Fruit fly (Drosophila melanogaster): ENCODE data around the gene CG15743.
A peak's percentile ranks its signal among the peaks of the same experiment; 100 is the strongest.

CG15743 gene

dm6 chrX:13332702-13333243 is 47.3 kb downstream of the CG15743 start (continued):
- TF ChIP-seq ss (GFP tag; optimal IDR thresholded peaks at IDR 0.05) (peak; percentile 23 to 35), CG11762 (GFP tag; optimal IDR thresholded peaks at IDR 0.05; ENCODE audit: insufficient read depth) (no peak), Eip93F (GFP tag; optimal IDR thresholded peaks at IDR 0.05) (no peak), acj6 (GFP tag; optimal IDR thresholded peaks at IDR 0.05) (peak; percentile 40), CG34406 (GFP tag; optimal IDR thresholded peaks at IDR 0.05) (no peak), CG8632 (GFP tag; optimal IDR thresholded peaks at IDR 0.05) (peak; percentile 0), cyc (GFP tag; optimal IDR thresholded peaks at IDR 0.05) (peak; percentile 44), CG7368 (GFP tag; optimal IDR thresholded peaks at IDR 0.05) (peak; percentile 28), CG32006 (GFP tag; optimal IDR thresholded peaks at IDR 0.05) (peak; percentile 82), CG4318 (GFP tag; optimal IDR thresholded peaks at IDR 0.05) (peak; percentile 41), CG3919 (GFP tag; optimal IDR thresholded peaks at IDR 0.05) (peak; percentile 44), Smox (GFP tag; optimal IDR thresholded peaks at IDR 0.05) (peak; percentile 17), CG11902 (GFP tag; optimal IDR thresholded peaks at IDR 0.05) (no peak), esn (GFP tag; optimal IDR thresholded peaks at IDR 0.05) (peak; percentile 49), salr (GFP tag; optimal IDR thresholded peaks at IDR 0.05) (peak in 1 of 2 experiments; percentile 62), CG6792 (GFP tag; optimal IDR thresholded peaks at IDR 0.05) (peak; percentile 28), pdm3 (GFP tag; optimal IDR thresholded peaks at IDR 0.05) (peak; percentile 42)

- no peak for TF ChIP-seq achi (GFP tag; optimal IDR thresholded peaks at IDR 0.05)
- peak; percentile 24; the same call in 1 of the 2 replicates for TF ChIP-seq CG15336 (GFP tag; IDR thresholded peaks at IDR 0.05)
- peak; percentile 29 for TF ChIP-seq topi (GFP tag; optimal IDR thresholded peaks at IDR 0.05)
- peak; percentile 33 for TF ChIP-seq Sox14 (GFP tag; optimal IDR thresholded peaks at IDR 0.05)
- peak; percentile 40 for TF ChIP-seq lz (GFP tag; optimal IDR thresholded peaks at IDR 0.05)
- no peak for TF ChIP-seq acj6 (GFP tag; optimal IDR thresholded peaks at IDR 0.05)
- TF ChIP-seq Eip93F (GFP tag; optimal IDR thresholded peaks at IDR 0.05), result no peak
- TF ChIP-seq CG6792 (GFP tag; optimal IDR thresholded peaks at IDR 0.05), result no peak
- no peak for TF ChIP-seq CG6854 (GFP tag; optimal IDR thresholded peaks at IDR 0.05)
- no peak for TF ChIP-seq CG6276 (GFP tag; optimal IDR thresholded peaks at IDR 0.05)
- no peak for TF ChIP-seq Hr4 (GFP tag; optimal IDR thresholded peaks at IDR 0.05)
- TF ChIP-seq net (GFP tag; optimal IDR thresholded peaks at IDR 0.05), result no peak
- TF ChIP-seq Eip78C (GFP tag), result peak; percentile 39
- no peak for TF ChIP-seq Gug (GFP tag; IDR thresholded peaks at IDR 0.05)
- TF ChIP-seq CG7368 (GFP tag; optimal IDR thresholded peaks at IDR 0.05), result no peak
- no peak for TF ChIP-seq fd85E (GFP tag; optimal IDR thresholded peaks at IDR 0.05)
- no peak for TF ChIP-seq Hr39 (GFP tag; optimal IDR thresholded peaks at IDR 0.05)
- no peak for TF ChIP-seq CG1621 (tag; optimal IDR thresholded peaks at IDR 0.05)
- no peak for TF ChIP-seq Ets96B (tag; optimal IDR thresholded peaks at IDR 0.05)
- no peak for TF ChIP-seq Eip75B (GFP tag; optimal IDR thresholded peaks at IDR 0.05)
- no peak for TF ChIP-seq spab (GFP tag; optimal IDR thresholded peaks at IDR 0.05)
- TF ChIP-seq fkh (GFP tag; optimal IDR thresholded peaks at IDR 0.05), result no peak
- no peak for TF ChIP-seq CG8632 (GFP tag; optimal IDR thresholded peaks at IDR 0.05)
- no peak for TF ChIP-seq Sox15 (GFP tag; optimal IDR thresholded peaks at IDR 0.05)
- TF ChIP-seq vri (GFP tag; optimal IDR thresholded peaks at IDR 0.05), result no peak
- TF ChIP-seq CG6808 (GFP tag; optimal IDR thresholded peaks at IDR 0.05), result no peak
- no peak for TF ChIP-seq CG11902 (GFP tag; optimal IDR thresholded peaks at IDR 0.05)
- peak; percentile 18 for TF ChIP-seq CG10631 (GFP tag; optimal IDR thresholded peaks at IDR 0.05)
- TF ChIP-seq OdsH (GFP tag; optimal IDR thresholded peaks at IDR 0.05), result no peak
- TF ChIP-seq ss (GFP tag; optimal IDR thresholded peaks at IDR 0.05), result no peak
- no peak for TF ChIP-seq pdm3 (GFP tag; optimal IDR thresholded peaks at IDR 0.05)
- no peak for TF ChIP-seq fd59A (GFP tag; optimal IDR thresholded peaks at IDR 0.05)
- TF ChIP-seq dsx (GFP tag; optimal IDR thresholded peaks at IDR 0.05; ENCODE audit: poor library complexity, severe bottlenecking), result no peak
- no peak for TF ChIP-seq Met (GFP tag; optimal IDR thresholded peaks at IDR 0.05)
- TF ChIP-seq Ets21C (GFP tag; optimal IDR thresholded peaks at IDR 0.05), result no peak
- no peak for TF ChIP-seq CG11762 (GFP tag; optimal IDR thresholded peaks at IDR 0.05; ENCODE audit: insufficient read depth)
- TF ChIP-seq Lpt (GFP tag; optimal IDR thresholded peaks at IDR 0.05), result no peak
- peak; percentile 45 for TF ChIP-seq cyc (GFP tag; optimal IDR thresholded peaks at IDR 0.05)
- no peak for TF ChIP-seq salr (GFP tag; optimal IDR thresholded peaks at IDR 0.05)
- TF ChIP-seq esn (GFP tag; optimal IDR thresholded peaks at IDR 0.05), result peak; percentile 48
- peak; percentile 2 for TF ChIP-seq Smox (GFP tag; optimal IDR thresholded peaks at IDR 0.05)
- no peak for TF ChIP-seq CG10669 (GFP tag; optimal IDR thresholded peaks at IDR 0.05)
Measured at dm6 chrX:13334434-13335146, 49.1 kb downstream of the CG15743 start.

Measured in whole organism, prepupa.